Worm (Caenorhabditis elegans) whole organism, L1 larva: Measurements from ENCODE around the gene arg-1.

Source experiments
- aha-1 ChIP-seq: fragments of 150-350 bp; optimal IDR thresholded peaks from 2 replicates; lab custom pipeline; 2014; ENCODE audit warnings: missing biosample characterization, missing genetic modification characterization
- alr-1 ChIP-seq: fragments of 200-800 bp; sonication (Bioruptor generic); optimal IDR thresholded peaks from 2 replicates; lab custom pipeline; 2018; ENCODE audit warnings: borderline replicate concordance, mild to moderate bottlenecking, missing genetic modification characterization, missing compliant biosample characterization
- ceh-8 ChIP-seq: fragments of 200-800 bp; sonication (Bioruptor generic); optimal IDR thresholded peaks from 2 replicates; lab custom pipeline; 2018; ENCODE audit warnings: mild to moderate bottlenecking, missing genetic modification characterization, moderate library complexity, missing compliant biosample characterization
- ceh-82 ChIP-seq, 3 experiments: fragments of 150-350 bp in 1 of 3; sonication (generic microtip) in 2 of 3; optimal IDR thresholded peaks; 2 replicates each; lab custom pipeline; 2014 to 2017; ENCODE audit warnings: missing biosample characterization in 3 of 3, missing genetic modification characterization in 3 of 3
- ces-1 ChIP-seq: fragments of 150-350 bp; optimal IDR thresholded peaks from 2 replicates; lab custom pipeline; 2014; ENCODE audit warnings: missing biosample characterization, missing genetic modification reagents, missing genetic modification characterization
- efl-1 ChIP-seq, 4 experiments: fragments of 150-350 bp; optimal IDR thresholded peaks in 3 of 4; peaks in 1 of 4; 1 replicate in 1 of 4; 2 replicates in 3 of 4; lab custom pipeline; 2014; ENCODE audit warnings: missing biosample characterization in 2 of 4, missing genetic modification characterization in 2 of 4, missing genetic modification reagents in 2 of 4
- efl-3 ChIP-seq: fragments of 200-800 bp; sonication (Bioruptor generic); optimal IDR thresholded peaks from 2 replicates; lab custom pipeline; 2018; ENCODE audit warnings: mild to moderate bottlenecking, missing genetic modification characterization, missing compliant biosample characterization
- egl-13 ChIP-seq: sonication (generic microtip); optimal IDR thresholded peaks from 2 replicates; lab custom pipeline; 2016; ENCODE audit warnings: missing genotype, missing genetic modification reagents, missing genetic modification characterization, missing compliant biosample characterization
- egl-27 ChIP-seq, 2 experiments: fragments of 150-350 bp in 1 of 2; sonication (generic microtip); optimal IDR thresholded peaks; 3 replicates each; lab custom pipeline; 2017 to 2018; ENCODE audit warnings: missing biosample characterization in 2 of 2, missing genetic modification characterization in 2 of 2, missing genetic modification reagents in 2 of 2
- elt-3 ChIP-seq, 6 experiments: fragments of 150-350 bp in 1 of 6; sonication (generic microtip); optimal IDR thresholded peaks; 2 replicates each; lab custom pipeline; 2017 to 2018; ENCODE audit warnings: missing biosample characterization in 6 of 6, missing genetic modification characterization in 6 of 6, inconsistent platforms in 1 of 6
- fkh-4 ChIP-seq: sonication (generic microtip); optimal IDR thresholded peaks from 2 replicates; lab custom pipeline; 2016; ENCODE audit warnings: missing compliant biosample characterization, missing genetic modification characterization, borderline replicate concordance
- fkh-8 ChIP-seq: sonication (generic microtip); optimal IDR thresholded peaks from 2 replicates; lab custom pipeline; 2016; ENCODE audit warnings: mild to moderate bottlenecking, missing genetic modification characterization, missing compliant biosample characterization
- grh-1 ChIP-seq: fragments of 200-800 bp; sonication (Bioruptor generic); IDR thresholded peaks from 2 replicates; pipeline ENCODE4 v1.3.6; 2022; ENCODE audit warnings: missing genetic modification reagents, missing genetic modification characterization, missing compliant biosample characterization
- hlh-17 ChIP-seq: fragments of 200-800 bp; sonication (Bioruptor generic); optimal IDR thresholded peaks from 2 replicates; lab custom pipeline; 2018; ENCODE audit warnings: missing genetic modification characterization, mild to moderate bottlenecking, missing compliant biosample characterization, moderate library complexity, borderline replicate concordance
- irx-1 ChIP-seq: sonication (generic microtip); optimal IDR thresholded peaks from 2 replicates; lab custom pipeline; 2016; ENCODE audit warnings: missing genetic modification characterization, missing compliant biosample characterization
- lin-13 ChIP-seq: fragments of 150-350 bp; optimal IDR thresholded peaks from 2 replicates; lab custom pipeline; 2014; ENCODE audit warnings: missing biosample characterization, missing genetic modification reagents, missing genetic modification characterization
- lir-3 ChIP-seq: sonication (generic microtip); optimal IDR thresholded peaks from 2 replicates; lab custom pipeline; 2016; ENCODE audit warnings: mild to moderate bottlenecking, missing genetic modification characterization, moderate library complexity, missing compliant biosample characterization; ENCODE audit not compliant: poor library complexity
- lsy-2 ChIP-seq, 2 experiments: fragments of 150-350 bp; optimal IDR thresholded peaks; 2 replicates each; lab custom pipeline; 2014; ENCODE audit warnings: missing biosample characterization in 2 of 2, missing genetic modification characterization in 2 of 2
- nhr-11 ChIP-seq: fragments of 150-350 bp; optimal IDR thresholded peaks from 2 replicates; lab custom pipeline; 2014; ENCODE audit warnings: missing biosample characterization, missing genetic modification characterization
- nhr-12 ChIP-seq: sonication (generic microtip); optimal IDR thresholded peaks from 2 replicates; lab custom pipeline; 2017; ENCODE audit warnings: missing biosample characterization, missing genetic modification characterization
- nhr-19 ChIP-seq: fragments of 200-800 bp; sonication (Bioruptor generic); conservative IDR thresholded peaks from 2 replicates; pipeline ENCODE4 v1.3.6; 2022; ENCODE audit warnings: missing genetic modification characterization, missing compliant biosample characterization
- nhr-28 ChIP-seq: fragments of 150-350 bp; optimal IDR thresholded peaks from 2 replicates; lab custom pipeline; 2014; ENCODE audit warnings: missing biosample characterization, missing genetic modification characterization
- nhr-71 ChIP-seq: sonication (generic microtip); optimal IDR thresholded peaks from 2 replicates; lab custom pipeline; 2016; ENCODE audit warnings: mild to moderate bottlenecking, missing genetic modification characterization, moderate library complexity, missing compliant biosample characterization
- nhr-76 ChIP-seq: sonication (generic microtip); optimal IDR thresholded peaks from 2 replicates; lab custom pipeline; 2017; ENCODE audit warnings: missing biosample characterization, missing genetic modification characterization
- nhr-77 ChIP-seq: fragments of 150-350 bp; optimal IDR thresholded peaks from 2 replicates; lab custom pipeline; 2014; ENCODE audit warnings: missing biosample characterization, missing genetic modification characterization
- nhr-84 ChIP-seq: sonication (generic microtip); optimal IDR thresholded peaks from 2 replicates; lab custom pipeline; 2017; ENCODE audit warnings: missing biosample characterization, missing genetic modification characterization
- nhr-90 ChIP-seq: sonication (generic microtip); optimal IDR thresholded peaks from 2 replicates; lab custom pipeline; 2016; ENCODE audit warnings: mild to moderate bottlenecking, missing genetic modification characterization, missing compliant biosample characterization; ENCODE audit not compliant: poor library complexity
- pag-3 ChIP-seq: sonication (generic microtip); optimal IDR thresholded peaks from 2 replicates; lab custom pipeline; 2017; ENCODE audit warnings: missing genetic modification characterization, mild to moderate bottlenecking, missing compliant biosample characterization, antibody characterized with exemption, borderline replicate concordance; ENCODE audit not compliant: insufficient read depth
- pqm-1 ChIP-seq: sonication (generic microtip); optimal IDR thresholded peaks from 3 replicates; lab custom pipeline; 2017; ENCODE audit warnings: missing biosample characterization, missing genetic modification characterization
- rnt-1 ChIP-seq: sonication (generic microtip); optimal IDR thresholded peaks from 2 replicates; lab custom pipeline; 2016; ENCODE audit warnings: mild to moderate bottlenecking, missing genetic modification characterization, moderate library complexity, missing compliant biosample characterization
- skn-1 ChIP-seq: fragments of 150-350 bp; optimal IDR thresholded peaks from 2 replicates; lab custom pipeline; 2014; ENCODE audit warnings: missing biosample characterization, missing genetic modification characterization
- sup-37 ChIP-seq: fragments of 200-800 bp; sonication (Bioruptor generic); optimal IDR thresholded peaks from 2 replicates; lab custom pipeline; 2018; ENCODE audit warnings: mild to moderate bottlenecking, missing genetic modification characterization, missing compliant biosample characterization
- unc-130 ChIP-seq: fragments of 150-350 bp; optimal IDR thresholded peaks from 2 replicates; lab custom pipeline; 2017; ENCODE audit warnings: missing biosample characterization, missing genetic modification characterization, inconsistent platforms
- unc-30 ChIP-seq: sonication (generic microtip); optimal IDR thresholded peaks from 2 replicates; lab custom pipeline; 2017; ENCODE audit warnings: missing biosample characterization, missing genetic modification characterization
- unc-62 ChIP-seq: fragments of 150-350 bp; optimal IDR thresholded peaks from 2 replicates; lab custom pipeline; 2014; ENCODE audit warnings: missing biosample characterization, missing genetic modification reagents, missing genetic modification characterization
- zag-1 ChIP-seq: fragments of 150-350 bp; optimal IDR thresholded peaks from 2 replicates; lab custom pipeline; 2014; ENCODE audit warnings: missing biosample characterization, missing genetic modification characterization

The arg-1 gene

ce11 chrX:1777988-1778387 lies 8.7 kb upstream of the arg-1 start, which contains the start of gene elc-2:
TSS of gene elc-2 (minus strand) at chrX:1778088.
- no peak for TF ChIP-seq grh-1
- no peak for TF ChIP-seq aha-1 (tag; lab: Kevin White, UChicago)
- TF ChIP-seq lsy-2 (tag; optimal IDR thresholded peaks at IDR 0.05; lab: Kevin White, UChicago) = no peak
- TF ChIP-seq nhr-71 (tag; lab: Kevin White, UChicago) = no peak
- no peak for TF ChIP-seq skn-1
- no peak for TF ChIP-seq pag-3 (tag; lab: Kevin White, UChicago)
- TF ChIP-seq ceh-8 = peak; percentile 56

- TF ChIP-seq egl-13 (tag; lab: Kevin White, UChicago) (no peak), lir-3 (tag; lab: Kevin White, UChicago) (no peak), elt-3 (tag; optimal IDR thresholded peaks at IDR 0.05; lab: Kevin White, UChicago) (no peak), ces-1 (no peak), fkh-8 (tag; lab: Kevin White, UChicago) (no peak), nhr-84 (tag; lab: Kevin White, UChicago) (no peak)
Observed at ce11 chrX:1785692-1786091, 1.0 kb upstream of the arg-1 start.

ce11 chrX:1791095-1791494 lies 4.4 kb downstream of the arg-1 start:
- no peak for TF ChIP-seq egl-27 (tag; optimal IDR thresholded peaks at IDR 0.05; lab: Kevin White, UChicago)
- no peak for TF ChIP-seq nhr-77 (tag; lab: Kevin White, UChicago)
- no peak for TF ChIP-seq aha-1 (tag; lab: Kevin White, UChicago)
- TF ChIP-seq nhr-71 (tag; lab: Kevin White, UChicago) = no peak
- no peak for TF ChIP-seq ceh-8
- TF ChIP-seq efl-3 (GFP tag; lab: Kevin White, UChicago) = no peak
- TF ChIP-seq nhr-28 (tag; lab: Kevin White, UChicago) = no peak
- TF ChIP-seq fkh-4 (tag; lab: Kevin White, UChicago) = no peak
- TF ChIP-seq unc-62 (GFP tag; lab: Kevin White, UChicago) = no peak
- no peak for TF ChIP-seq unc-30 (tag; lab: Kevin White, UChicago)

- TF ChIP-seq rnt-1 (tag; lab: Kevin White, UChicago) = no peak
- TF ChIP-seq unc-130 (tag; lab: Kevin White, UChicago) = no peak
- TF ChIP-seq ceh-82 (tag; optimal IDR thresholded peaks at IDR 0.05; lab: Kevin White, UChicago) = no peak
- TF ChIP-seq sup-37 (GFP tag; lab: Kevin White, UChicago) = no peak
- TF ChIP-seq irx-1 (tag; lab: Kevin White, UChicago) = no peak
- no peak for TF ChIP-seq grh-1
- no peak for TF ChIP-seq pqm-1
- TF ChIP-seq nhr-19 = peak; percentile 10; the same call in 1 of the 2 replicates
- no peak for TF ChIP-seq alr-1 (tag; lab: Kevin White, UChicago)
- peak in 1 of 2 experiments; percentile 24 for TF ChIP-seq efl-1 (optimal IDR thresholded peaks at IDR 0.05; lab: Kevin White, UChicago)
- no peak for TF ChIP-seq efl-1 (GFP tag; optimal IDR thresholded peaks at IDR 0.05 in 1 of 2; lab: Kevin White, UChicago)
- TF ChIP-seq nhr-12 (tag; lab: Kevin White, UChicago) = no peak
- no peak for TF ChIP-seq nhr-76 (tag; lab: Kevin White, UChicago)
- no peak for TF ChIP-seq unc-62 (GFP tag; lab: Kevin White, UChicago)
Observed at ce11 chrX:1796067-1796466, 9.4 kb downstream of the arg-1 start.

- TF ChIP-seq zag-1 (tag; lab: Kevin White, UChicago) = no peak
- TF ChIP-seq hlh-17 (GFP tag; lab: Kevin White, UChicago) = no peak
- TF ChIP-seq egl-27 (tag; optimal IDR thresholded peaks at IDR 0.05; lab: Kevin White, UChicago) = no peak
- no peak for TF ChIP-seq rnt-1 (tag; lab: Kevin White, UChicago)
- TF ChIP-seq nhr-11 (tag; lab: Kevin White, UChicago) = no peak
- no peak for TF ChIP-seq nhr-90
- no peak for TF ChIP-seq efl-1 (optimal IDR thresholded peaks at IDR 0.05; lab: Kevin White, UChicago)
- TF ChIP-seq efl-1 (GFP tag; optimal IDR thresholded peaks at IDR 0.05 in 1 of 2; lab: Kevin White, UChicago) = peak in 1 of 2 experiments; percentile 17
- TF ChIP-seq egl-13 (tag; lab: Kevin White, UChicago) = no peak
- no peak for TF ChIP-seq lin-13
- TF ChIP-seq, all 84 proteins: peak for 1
Observed at ce11 chrX:1798543-1798942, 11.8 kb downstream of the arg-1 start.
